Fruit fly (Drosophila melanogaster) whole organism, embryonic: Measurements from ENCODE around the gene ppk11.

Experiments used
- B-H2 ChIP-seq: fragments of 200-800 bp; sonication (Bioruptor generic); optimal IDR thresholded peaks from 2 replicates; lab custom pipeline; 2018; ENCODE audit warnings: missing biosample characterization, mild to moderate bottlenecking, missing genetic modification characterization
- Bteb2 ChIP-seq: fragments of 200-800 bp; sonication (Bioruptor generic); optimal IDR thresholded peaks from 2 replicates; lab custom pipeline; 2016; ENCODE audit warnings: missing biosample characterization, missing genetic modification characterization
- CG11504 ChIP-seq: fragments of 200-800 bp; sonication (Bioruptor generic); optimal IDR thresholded peaks from 3 replicates; lab custom pipeline; 2019; ENCODE audit warnings: missing biosample characterization, mild to moderate bottlenecking, missing genetic modification characterization, moderate library complexity
- CG12104 ChIP-seq: fragments of 200-800 bp; sonication (Bioruptor generic); optimal IDR thresholded peaks from 3 replicates; lab custom pipeline; 2016; ENCODE audit warnings: missing biosample characterization, missing genetic modification characterization
- CG13287 ChIP-seq: fragments of 200-800 bp; sonication (Bioruptor generic); IDR thresholded peaks from 2 replicates; pipeline ENCODE4 v1.3.6; 2022; ENCODE audit warnings: missing biosample characterization, missing genetic modification characterization; ENCODE audit not compliant: partially characterized antibody
- CG14014 ChIP-seq: fragments of 200-800 bp; sonication (Bioruptor generic); IDR thresholded peaks from 2 replicates; pipeline ENCODE4 v1.3.6; 2022; ENCODE audit warnings: missing biosample characterization, missing genetic modification characterization
- CG14860 ChIP-seq: fragments of 200-800 bp; sonication (Bioruptor generic); IDR thresholded peaks from 3 replicates; pipeline ENCODE4 v1.3.6; 2022; ENCODE audit warnings: missing biosample characterization, missing genetic modification characterization; ENCODE audit not compliant: partially characterized antibody
- CG14965 ChIP-seq: fragments of 200-800 bp; sonication (Bioruptor generic); optimal IDR thresholded peaks from 2 replicates; lab custom pipeline; 2016; ENCODE audit warnings: missing biosample characterization, missing genetic modification characterization, borderline replicate concordance
- CG17829 ChIP-seq: fragments of 200-800 bp; optimal IDR thresholded peaks from 2 replicates; lab custom pipeline; 2019; ENCODE audit warnings: missing biosample characterization, mild to moderate bottlenecking, missing genetic modification characterization, moderate library complexity
- CG18599 ChIP-seq: fragments of 200-800 bp; sonication (Bioruptor generic); optimal IDR thresholded peaks from 3 replicates; lab custom pipeline; 2017; ENCODE audit warnings: missing biosample characterization, missing genetic modification characterization, mild to moderate bottlenecking, moderate library complexity, missing genetic modification reagents
- CG33213 ChIP-seq: fragments of 200-800 bp; sonication (Bioruptor generic); optimal IDR thresholded peaks from 3 replicates; lab custom pipeline; 2016; ENCODE audit warnings: missing biosample characterization, missing genetic modification characterization
- CG34376 ChIP-seq: fragments of 200-800 bp; sonication (Bioruptor generic); optimal IDR thresholded peaks from 2 replicates; lab custom pipeline; 2018; ENCODE audit warnings: missing biosample characterization, mild to moderate bottlenecking, missing genetic modification characterization
- CG4360 ChIP-seq: fragments of 200-800 bp; sonication (Bioruptor generic); IDR thresholded peaks from 2 replicates; pipeline ENCODE4 v1.3.6; 2022; ENCODE audit warnings: missing biosample characterization, missing genetic modification characterization
- CG6654 ChIP-seq: fragments of 200-800 bp; sonication (Bioruptor generic); optimal IDR thresholded peaks from 2 replicates; lab custom pipeline; 2017; ENCODE audit warnings: missing biosample characterization, mild to moderate bottlenecking, missing genetic modification characterization
- CG7357 ChIP-seq: fragments of 200-800 bp; sonication (Bioruptor generic); IDR thresholded peaks from 3 replicates; pipeline ENCODE4 v1.3.6; 2022; ENCODE audit warnings: missing biosample characterization, missing genetic modification characterization
- D19A ChIP-seq: fragments of 200-800 bp; optimal IDR thresholded peaks from 3 replicates; lab custom pipeline; 2019; ENCODE audit warnings: missing biosample characterization, mild to moderate bottlenecking, missing genetic modification characterization, moderate library complexity
- Dll ChIP-seq: fragments of 200-800 bp; sonication (Bioruptor generic); IDR thresholded peaks from 4 replicates; pipeline ENCODE4 v1.3.6; 2022; ENCODE audit warnings: missing biosample characterization, missing genetic modification characterization; ENCODE audit not compliant: partially characterized antibody
- E2f1 ChIP-seq: fragments of 200-800 bp; sonication (Bioruptor generic); IDR thresholded peaks from 2 replicates; pipeline ENCODE4 v1.3.6; 2022; ENCODE audit warnings: missing biosample characterization, missing genetic modification characterization
- HLH4C ChIP-seq: fragments of 200-800 bp; sonication (Bioruptor generic); IDR thresholded peaks from 3 replicates; pipeline ENCODE4 v1.3.6; 2022; ENCODE audit warnings: missing biosample characterization, missing genetic modification characterization; ENCODE audit not compliant: partially characterized antibody
- Hmx ChIP-seq: fragments of 200-800 bp; sonication (Bioruptor generic); optimal IDR thresholded peaks from 2 replicates; lab custom pipeline; 2016; ENCODE audit warnings: missing biosample characterization, missing genetic modification characterization
- MESR4 ChIP-seq: fragments of 200-800 bp; sonication (Bioruptor generic); optimal IDR thresholded peaks from 2 replicates; lab custom pipeline; 2018; ENCODE audit warnings: missing biosample characterization, mild to moderate bottlenecking, missing genetic modification characterization, moderate library complexity
- Ssrp ChIP-seq: fragments of 200-800 bp; sonication (Bioruptor generic); optimal IDR thresholded peaks from 2 replicates; lab custom pipeline; 2018; ENCODE audit warnings: missing biosample characterization, mild to moderate bottlenecking, missing genetic modification characterization, moderate library complexity
- Stat92E ChIP-seq, 3 experiments: fragments of >200 bp in 2 of 3; fragments of 200-800 bp in 1 of 3; sonication (Bioruptor generic) in 1 of 3; optimal IDR thresholded peaks; 2 replicates each; lab custom pipeline; 2017 to 2019; ENCODE audit warnings: missing biosample characterization in 3 of 3, missing genetic modification characterization in 3 of 3, mild to moderate bottlenecking in 1 of 3, moderate library complexity in 1 of 3
- br ChIP-seq: fragments of >200 bp; optimal IDR thresholded peaks from 2 replicates; lab custom pipeline; 2017
- dan ChIP-seq: fragments of 200-800 bp; sonication (Bioruptor generic); IDR thresholded peaks from 2 replicates; pipeline ENCODE4 v1.3.6; 2022; ENCODE audit warnings: missing biosample characterization, missing genetic modification characterization
- dysf ChIP-seq: fragments of 200-800 bp; sonication (Bioruptor generic); IDR thresholded peaks from 3 replicates; pipeline ENCODE4 v1.3.6; 2022; ENCODE audit warnings: missing biosample characterization, missing genetic modification characterization
- ems ChIP-seq: fragments of 200-800 bp; sonication (Bioruptor generic); optimal IDR thresholded peaks from 3 replicates; lab custom pipeline; 2016; ENCODE audit warnings: missing biosample characterization, missing genetic modification characterization
- exex ChIP-seq: fragments of 200-800 bp; sonication (Bioruptor generic); optimal IDR thresholded peaks from 4 replicates; lab custom pipeline; 2018; ENCODE audit warnings: missing biosample characterization, mild to moderate bottlenecking, missing genetic modification characterization, moderate library complexity
- gro ChIP-seq: fragments of 200-800 bp; sonication (Bioruptor generic); optimal IDR thresholded peaks from 2 replicates; lab custom pipeline; 2016; ENCODE audit warnings: missing biosample characterization, missing genetic modification characterization
- oc ChIP-seq: fragments of 200-800 bp; sonication (Bioruptor generic); optimal IDR thresholded peaks from 2 replicates; lab custom pipeline; 2018; ENCODE audit warnings: missing biosample characterization, mild to moderate bottlenecking, missing genetic modification characterization, moderate library complexity
- odd ChIP-seq: fragments of 200-800 bp; sonication (Bioruptor generic); optimal IDR thresholded peaks from 2 replicates; lab custom pipeline; 2017; ENCODE audit warnings: missing biosample characterization, mild to moderate bottlenecking, missing genetic modification characterization
- peb ChIP-seq: fragments of 200-800 bp; sonication (Bioruptor generic); IDR thresholded peaks from 2 replicates; pipeline ENCODE4 v1.3.6; 2022; ENCODE audit warnings: missing biosample characterization, missing genetic modification characterization
- pho ChIP-seq: fragments of 200-800 bp; sonication (Bioruptor generic); optimal IDR thresholded peaks from 2 replicates; lab custom pipeline; 2016; ENCODE audit warnings: missing biosample characterization, missing genetic modification characterization
- sima ChIP-seq: fragments of 200-800 bp; sonication (Bioruptor generic); optimal IDR thresholded peaks from 2 replicates; lab custom pipeline; 2016; ENCODE audit warnings: missing biosample characterization, missing genetic modification characterization
- slbo ChIP-seq: fragments of 200-800 bp; sonication (Bioruptor generic); IDR thresholded peaks from 2 replicates; pipeline ENCODE4 v1.3.6; 2022; ENCODE audit warnings: missing biosample characterization, missing genetic modification characterization
- stwl ChIP-seq: fragments of 200-800 bp; sonication (Bioruptor generic); optimal IDR thresholded peaks from 3 replicates; lab custom pipeline; 2018; ENCODE audit warnings: missing biosample characterization, mild to moderate bottlenecking, missing genetic modification characterization, moderate library complexity
- tio ChIP-seq: fragments of 200-800 bp; sonication (Bioruptor generic); optimal IDR thresholded peaks from 2 replicates; lab custom pipeline; 2017; ENCODE audit warnings: missing biosample characterization, missing genetic modification characterization, inconsistent platforms
- yki ChIP-seq: fragments of >200 bp; optimal IDR thresholded peaks from 3 replicates; lab custom pipeline; 2018
- zf30C ChIP-seq: fragments of 200-800 bp; sonication (Bioruptor generic); optimal IDR thresholded peaks from 3 replicates; lab custom pipeline; 2018; ENCODE audit warnings: missing biosample characterization, mild to moderate bottlenecking, missing genetic modification characterization

The ppk11 gene

dm6 chr2L:9777927-9778326 is 3.1 kb upstream of the ppk11 start:
- TF ChIP-seq CG14965 (no peak), oc (tag; lab: Kevin White, UChicago) (no peak), CG14014 (GFP tag; lab: Robert Waterston, UW) (no peak), tio (GFP tag; lab: Kevin White, UChicago) (no peak), CG7357 (no peak), pho (GFP tag; lab: Kevin White, UChicago) (no peak), Hmx (GFP tag; lab: Kevin White, UChicago) (no peak), gro (GFP tag; lab: Kevin White, UChicago) (no peak), Stat92E (GFP tag; optimal IDR thresholded peaks at IDR 0.05; lab: Kevin White, UChicago) (no peak)

dm6 chr2L:9770896-9771295 is 3.9 kb downstream of the ppk11 start, which contains the start of gene ppk18:
Gene ppk18 (minus strand): TSS chr2L:9770996.
- TF ChIP-seq Dll (GFP tag; lab: Robert Waterston, UW) (no peak), br (lab: Kevin White, UChicago) (no peak), CG17829 (tag; lab: Kevin White, UChicago) (no peak), HLH4C (GFP tag; lab: Robert Waterston, UW) (no peak), slbo (GFP tag; lab: Robert Waterston, UW) (no peak), sima (no peak), CG13287 (GFP tag; lab: Robert Waterston, UW) (no peak), CG11504 (no peak), E2f1 (GFP tag; lab: Robert Waterston, UW) (no peak), Bteb2 (GFP tag; lab: Kevin White, UChicago) (no peak), CG6654 (GFP tag; lab: Kevin White, UChicago) (no peak), stwl (tag; lab: Kevin White, UChicago) (no peak), D19A (tag; lab: Kevin White, UChicago) (no peak), CG12104 (GFP tag; lab: Kevin White, UChicago) (no peak), CG14860 (GFP tag; lab: Robert Waterston, UW) (no peak), odd (no peak), zf30C (no peak)
- TF ChIP-seq, all 482 proteins: peak for 0

dm6 chr2L:9768735-9769134 is 6.1 kb downstream of the ppk11 start, which contains the start of gene CG17633:
Gene CG17633 (plus strand): TSS chr2L:9769060.
- TF ChIP-seq yki (lab: Kevin White, UChicago): no peak
- TF ChIP-seq exex (tag; lab: Kevin White, UChicago): peak; percentile 72
- no peak for TF ChIP-seq dan (GFP tag; lab: Robert Waterston, UW)
- no peak for TF ChIP-seq CG18599 (GFP tag; lab: Kevin White, UChicago)
- no peak for TF ChIP-seq Ssrp (tag; lab: Kevin White, UChicago)
- TF ChIP-seq dysf (GFP tag; lab: Robert Waterston, UW): no peak
- peak; percentile 12 for TF ChIP-seq CG34376
- no peak for TF ChIP-seq CG33213
- no peak for TF ChIP-seq B-H2 (GFP tag; lab: Kevin White, UChicago)
- no peak for TF ChIP-seq MESR4 (GFP tag; lab: Kevin White, UChicago)
- no peak for TF ChIP-seq peb
- no peak for TF ChIP-seq ems (GFP tag; lab: Kevin White, UChicago)
- TF ChIP-seq CG4360 (GFP tag; lab: Robert Waterston, UW): no peak
- no peak for TF ChIP-seq CG6654 (GFP tag; lab: Kevin White, UChicago)
